Fruit fly (Drosophila melanogaster): ENCODE measurements around the gene CG14810.

CG14810 gene

dm6 chrX:1858867-1859266 lies 38.7 kb upstream of the CG14810 start, which contains the start of gene Lamtor5 (continued):
- TF ChIP-seq CG1529 (GFP tag; optimal IDR thresholded peaks at IDR 0.05) = no peak
- no peak for TF ChIP-seq GATAe (GFP tag; conservative IDR thresholded peaks at IDR 0.05)
- peak; percentile 68 for TF ChIP-seq CG4282 (GFP tag; optimal IDR thresholded peaks at IDR 0.05)
- TF ChIP-seq sug (tag; optimal IDR thresholded peaks at IDR 0.05) = peak; percentile 15
- peak; percentile 22 for TF ChIP-seq CG18619 (GFP tag; optimal IDR thresholded peaks at IDR 0.05)
- TF ChIP-seq CG30431 (GFP tag; optimal IDR thresholded peaks at IDR 0.05) = no peak
- TF ChIP-seq Poxn (GFP tag; IDR thresholded peaks at IDR 0.05) = no peak
- TF ChIP-seq D19A (tag; optimal IDR thresholded peaks at IDR 0.05) = peak; percentile 55
- TF ChIP-seq NC2β (GFP tag; optimal IDR thresholded peaks at IDR 0.05) = peak; percentile 1
- peak; percentile 28 for TF ChIP-seq nom (GFP tag; optimal IDR thresholded peaks at IDR 0.05)
- peak; percentile 31 for TF ChIP-seq CoRest (tag; optimal IDR thresholded peaks at IDR 0.05)
- peak; percentile 38 to 44 for TF ChIP-seq dpn (GFP tag; optimal IDR thresholded peaks at IDR 0.05)
- peak; percentile 36 for TF ChIP-seq dmrt99B (tag; optimal IDR thresholded peaks at IDR 0.05)
- peak; percentile 73 for TF ChIP-seq gfzf (GFP tag; optimal IDR thresholded peaks at IDR 0.05)
- no peak for TF ChIP-seq CG15073 (GFP tag; optimal IDR thresholded peaks at IDR 0.05)
- peak; percentile 32 for TF ChIP-seq Ssrp (tag; optimal IDR thresholded peaks at IDR 0.05)
- TF ChIP-seq chm (GFP tag; IDR thresholded peaks at IDR 0.05) = no peak
- peak; percentile 5 for TF ChIP-seq CrebB (tag; optimal IDR thresholded peaks at IDR 0.05)
- TF ChIP-seq CG12219 (GFP tag; optimal IDR thresholded peaks at IDR 0.05) = no peak
- no peak for TF ChIP-seq Camta (GFP tag; optimal IDR thresholded peaks at IDR 0.05)
- TF ChIP-seq vfl (GFP tag; optimal IDR thresholded peaks at IDR 0.05) = peak; percentile 49
- peak; percentile 41 for TF ChIP-seq CG10267 (tag; optimal IDR thresholded peaks at IDR 0.05)
- peak; percentile 25 for TF ChIP-seq Chrac-16 (GFP tag; optimal IDR thresholded peaks at IDR 0.05)
- no peak for TF ChIP-seq CkIIα-i1 (GFP tag; IDR thresholded peaks at IDR 0.05)
- TF ChIP-seq CG4820 (GFP tag; optimal IDR thresholded peaks at IDR 0.05) = peak; percentile 9
- TF ChIP-seq bsh (GFP tag; optimal IDR thresholded peaks at IDR 0.05) = peak in 1 of 2 experiments; percentile 35
- peak; percentile 6 for TF ChIP-seq HmgZ (tag; optimal IDR thresholded peaks at IDR 0.05)
- 0 out of 2 replicates have a peak, but pooled peaks have one; percentile 14 for TF ChIP-seq ranshi (GFP tag; IDR thresholded peaks at IDR 0.05)
- TF ChIP-seq dm (GFP tag; optimal IDR thresholded peaks at IDR 0.05) = no peak
- TF ChIP-seq CG2129 (GFP tag; IDR thresholded peaks at IDR 0.05; ENCODE audit: partially characterized antibody) = no peak
- no peak for TF ChIP-seq toy (GFP tag; IDR thresholded peaks at IDR 0.05)
- no peak for TF ChIP-seq pan (optimal IDR thresholded peaks at IDR 0.05)
- peak in 1 of 2 experiments; percentile 34 for TF ChIP-seq pan (GFP tag; optimal IDR thresholded peaks at IDR 0.05 in 1 of 2, IDR thresholded peaks at IDR 0.05 in 1 of 2)
- peak; percentile 41 to 49 for TF ChIP-seq Pdp1 (GFP tag; optimal IDR thresholded peaks at IDR 0.05)
- TF ChIP-seq Mad (GFP tag; optimal IDR thresholded peaks at IDR 0.05) = peak; percentile 10
- peak; percentile 44; the same call in 1 of the 2 replicates for TF ChIP-seq CG32772 (GFP tag; IDR thresholded peaks at IDR 0.05)
- TF ChIP-seq sqz (GFP tag; optimal IDR thresholded peaks at IDR 0.05) = peak; percentile 13
- no peak for TF ChIP-seq pnt (GFP tag; optimal IDR thresholded peaks at IDR 0.05)
- TF ChIP-seq al (GFP tag; IDR thresholded peaks at IDR 0.05) = no peak
- no peak for TF ChIP-seq CG1024 (GFP tag; IDR thresholded peaks at IDR 0.05)
- peak; percentile 55 for TF ChIP-seq pzg (GFP tag; optimal IDR thresholded peaks at IDR 0.05)
- no peak for TF ChIP-seq CG7987 (GFP tag; optimal IDR thresholded peaks at IDR 0.05)
- TF ChIP-seq cato (GFP tag; optimal IDR thresholded peaks at IDR 0.05; ENCODE audit: borderline replicate concordance) = no peak
- TF ChIP-seq H2.0 (GFP tag; IDR thresholded peaks at IDR 0.05) = no peak
- no peak for TF ChIP-seq kah (GFP tag; optimal IDR thresholded peaks at IDR 0.05)
- TF ChIP-seq dan (GFP tag; IDR thresholded peaks at IDR 0.05) = no peak
- no peak for TF ChIP-seq kay (GFP tag; optimal IDR thresholded peaks at IDR 0.05)
- no peak for TF ChIP-seq rib (GFP tag; IDR thresholded peaks at IDR 0.05)
- TF ChIP-seq MESR4 (GFP tag; optimal IDR thresholded peaks at IDR 0.05) = peak; percentile 71
- TF ChIP-seq sens-2 (GFP tag; IDR thresholded peaks at IDR 0.05) = no peak
- TF ChIP-seq Hey (tag; optimal IDR thresholded peaks at IDR 0.05) = no peak
- TF ChIP-seq B-H1 (GFP tag; IDR thresholded peaks at IDR 0.05) = peak; percentile 21; the same call in 1 of the 3 replicates

All from whole organism, embryonic.